Fruit fly (Drosophila melanogaster): ENCODE measurements around the gene CG33301.
A peak's percentile ranks its signal among the peaks of the same experiment; 100 is the strongest.

The CG33301 gene

DNA sequence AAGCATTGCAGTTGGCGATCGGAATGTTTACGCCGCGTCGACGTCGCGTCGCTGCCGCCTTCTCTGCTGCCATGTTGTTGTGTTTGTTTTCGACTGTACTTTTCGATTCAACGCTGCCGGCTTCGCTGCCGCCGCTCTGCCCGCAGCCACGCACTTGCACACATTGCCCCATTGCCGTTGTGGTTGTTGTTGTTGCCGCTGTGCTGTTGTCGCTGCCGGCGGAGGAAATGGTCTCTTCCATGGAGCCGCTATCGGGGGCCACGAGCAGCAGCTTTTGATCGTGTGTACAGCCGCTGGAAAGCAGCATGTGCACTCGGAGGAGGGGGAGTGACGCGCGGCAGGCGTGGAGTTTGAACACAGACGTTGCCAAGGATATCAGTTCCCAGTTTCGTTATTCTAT is 44.8 kb upstream of the CG33301 start (continued):
- TF ChIP-seq CG7372 (GFP tag; IDR thresholded peaks at IDR 0.05): no peak
- TF ChIP-seq gt (GFP tag; IDR thresholded peaks at IDR 0.05): no peak
- TF ChIP-seq bsh (GFP tag; optimal IDR thresholded peaks at IDR 0.05): no peak
- no peak for TF ChIP-seq CG12659 (GFP tag; optimal IDR thresholded peaks at IDR 0.05)
- no peak for TF ChIP-seq CG13624 (GFP tag; optimal IDR thresholded peaks at IDR 0.05)
- no peak for TF ChIP-seq hkb (optimal IDR thresholded peaks at IDR 0.05)
- TF ChIP-seq hkb (GFP tag; IDR thresholded peaks at IDR 0.05): no peak
- no peak for TF ChIP-seq CG10959 (GFP tag; IDR thresholded peaks at IDR 0.05)
- peak; percentile 35; the same call in 1 of the 3 replicates for TF ChIP-seq CG6791 (GFP tag; IDR thresholded peaks at IDR 0.05; ENCODE audit: partially characterized antibody)
- no peak for TF ChIP-seq inv (GFP tag; IDR thresholded peaks at IDR 0.05; ENCODE audit: partially characterized antibody)
- TF ChIP-seq CG9932 (GFP tag; IDR thresholded peaks at IDR 0.05): no peak
- peak; percentile 58 for TF ChIP-seq kni (GFP tag; optimal IDR thresholded peaks at IDR 0.05)
- no peak for TF ChIP-seq wor (GFP tag; IDR thresholded peaks at IDR 0.05)
- TF ChIP-seq Oli (tag; optimal IDR thresholded peaks at IDR 0.05): no peak
- TF ChIP-seq C15 (GFP tag; IDR thresholded peaks at IDR 0.05): no peak
- 0 out of 3 replicates have a peak, but pooled peaks have one; percentile 45 for TF ChIP-seq CG2199 (GFP tag; IDR thresholded peaks at IDR 0.05)
- no peak for TF ChIP-seq CG12071 (GFP tag; optimal IDR thresholded peaks at IDR 0.05)
- no peak for TF ChIP-seq CG4424 (GFP tag; optimal IDR thresholded peaks at IDR 0.05)
- peak; percentile 9 for TF ChIP-seq CG17912 (GFP tag; optimal IDR thresholded peaks at IDR 0.05)
- TF ChIP-seq trem (tag; optimal IDR thresholded peaks at IDR 0.05): no peak
- TF ChIP-seq ci (GFP tag; IDR thresholded peaks at IDR 0.05): peak; percentile 73
- no peak for TF ChIP-seq yki (optimal IDR thresholded peaks at IDR 0.05)
- peak; percentile 18; the same call in 1 of the 2 replicates for TF ChIP-seq Drgx (GFP tag; IDR thresholded peaks at IDR 0.05)
- TF ChIP-seq Max (GFP tag; optimal IDR thresholded peaks at IDR 0.05): no peak
- no peak for TF ChIP-seq CG7786 (GFP tag; optimal IDR thresholded peaks at IDR 0.05)
- no peak for TF ChIP-seq klu (GFP tag; IDR thresholded peaks at IDR 0.05)
- TF ChIP-seq tin (GFP tag; optimal IDR thresholded peaks at IDR 0.05): no peak
- TF ChIP-seq crol (GFP tag; IDR thresholded peaks at IDR 0.05): peak; percentile 61; the same call in 1 of the 2 replicates
- TF ChIP-seq CG8089 (GFP tag; optimal IDR thresholded peaks at IDR 0.05): no peak
- TF ChIP-seq p53 (GFP tag; optimal IDR thresholded peaks at IDR 0.05): no peak
- no peak for TF ChIP-seq Eip74EF (GFP tag; optimal IDR thresholded peaks at IDR 0.05)
- no peak for TF ChIP-seq Camta (GFP tag; optimal IDR thresholded peaks at IDR 0.05)
- no peak for TF ChIP-seq eve (GFP tag; optimal IDR thresholded peaks at IDR 0.05)
- peak; percentile 97 for TF ChIP-seq Adf1 (GFP tag; IDR thresholded peaks at IDR 0.05)
- peak; percentile 20 for TF ChIP-seq Dp (GFP tag; optimal IDR thresholded peaks at IDR 0.05)
- peak; percentile 93 for TF ChIP-seq CG18011 (GFP tag; optimal IDR thresholded peaks at IDR 0.05)
- 0 out of 3 replicates have a peak, but pooled peaks have one; percentile 4 for TF ChIP-seq zfh1 (GFP tag; IDR thresholded peaks at IDR 0.05)
- no peak for TF ChIP-seq trh (GFP tag; optimal IDR thresholded peaks at IDR 0.05)
- peak; percentile 38; the same call in 1 of the 3 replicates for TF ChIP-seq mld (GFP tag; IDR thresholded peaks at IDR 0.05; ENCODE audit: partially characterized antibody)
- TF ChIP-seq gem (tag; optimal IDR thresholded peaks at IDR 0.05): no peak
- TF ChIP-seq BtbVII (GFP tag; optimal IDR thresholded peaks at IDR 0.05): no peak
- no peak for TF ChIP-seq kah (GFP tag; optimal IDR thresholded peaks at IDR 0.05)
- TF ChIP-seq Meics (GFP tag; optimal IDR thresholded peaks at IDR 0.05): no peak

- TF ChIP-seq CG9797 (GFP tag; optimal IDR thresholded peaks at IDR 0.05) (peak; percentile 15), hbn (GFP tag; IDR thresholded peaks at IDR 0.05; ENCODE audit: partially characterized antibody) (peak; percentile 87), HLH4C (GFP tag; IDR thresholded peaks at IDR 0.05; ENCODE audit: partially characterized antibody) (peak; percentile 87), CG11247 (GFP tag; IDR thresholded peaks at IDR 0.05) (no peak), nom (GFP tag; optimal IDR thresholded peaks at IDR 0.05) (peak; percentile 62), zfh1 (GFP tag; IDR thresholded peaks at IDR 0.05) (no peak), Stat92E (GFP tag; optimal IDR thresholded peaks at IDR 0.05) (no peak), pnt (GFP tag; optimal IDR thresholded peaks at IDR 0.05) (no peak), Hmx (GFP tag; optimal IDR thresholded peaks at IDR 0.05) (no peak), zen (tag; optimal IDR thresholded peaks at IDR 0.05) (no peak), CG2889 (GFP tag; IDR thresholded peaks at IDR 0.05) (no peak), Ets65A (GFP tag) (peak; percentile 84)
Measured at dm6 chr2L:10009293-10009695, 40.1 kb upstream of the CG33301 start, which contains the start of gene Trp1. Gene Trp1 (plus strand): TSS chr2L:10009381.

Measured in whole organism, embryonic.